Worm (Caenorhabditis elegans) whole organism, mixed stage, embryonic: ENCODE results near the gene pax-3.

Experiments used
- M03D4.4 ChIP-seq: sonication (generic microtip); optimal IDR thresholded peaks from 2 replicates; lab custom pipeline; 2017; ENCODE audit warnings: mild to moderate bottlenecking, missing genetic modification characterization, missing compliant biosample characterization
- bed-3 ChIP-seq: fragments of 200-800 bp; sonication (Bioruptor generic); optimal IDR thresholded peaks from 3 replicates; lab custom pipeline; 2018; ENCODE audit warnings: mild to moderate bottlenecking, missing genetic modification characterization, moderate library complexity, missing compliant biosample characterization
- blmp-1 ChIP-seq: fragments of 150-350 bp; optimal IDR thresholded peaks from 2 replicates; lab custom pipeline; 2014; ENCODE audit warnings: missing biosample characterization, missing genetic modification characterization
- ceh-39 ChIP-seq: fragments of 150-350 bp; optimal IDR thresholded peaks from 2 replicates; lab custom pipeline; 2014; ENCODE audit warnings: missing biosample characterization, missing genetic modification characterization
- ceh-43 ChIP-seq: fragments of 200-800 bp; sonication (Bioruptor generic); optimal IDR thresholded peaks from 2 replicates; lab custom pipeline; 2018; ENCODE audit warnings: mild to moderate bottlenecking, missing genetic modification characterization, moderate library complexity, missing compliant biosample characterization
- ceh-83 ChIP-seq: fragments of 200-800 bp; sonication (Bioruptor generic); optimal IDR thresholded peaks from 2 replicates; lab custom pipeline; 2018; ENCODE audit warnings: mild to moderate bottlenecking, missing genetic modification characterization, missing compliant biosample characterization
- ces-1 ChIP-seq: fragments of 150-350 bp; optimal IDR thresholded peaks from 2 replicates; lab custom pipeline; 2014; ENCODE audit warnings: missing biosample characterization, missing genetic modification reagents, missing genetic modification characterization
- cnd-1 ChIP-seq: fragments of 200-800 bp; sonication (Bioruptor generic); optimal IDR thresholded peaks from 2 replicates; lab custom pipeline; 2018; ENCODE audit warnings: mild to moderate bottlenecking, missing genetic modification characterization, missing compliant biosample characterization
- drap-1 ChIP-seq: fragments of 200-800 bp; sonication (Bioruptor generic); optimal IDR thresholded peaks from 3 replicates; lab custom pipeline; 2018; ENCODE audit warnings: mild to moderate bottlenecking, missing genetic modification characterization, missing compliant biosample characterization
- elt-3 ChIP-seq: fragments of 150-350 bp; optimal IDR thresholded peaks from 2 replicates; lab custom pipeline; 2014; ENCODE audit warnings: missing biosample characterization, missing genetic modification characterization
- ham-2 ChIP-seq: fragments of 200-800 bp; sonication (Bioruptor generic); optimal IDR thresholded peaks from 2 replicates; lab custom pipeline; 2018; ENCODE audit warnings: mild to moderate bottlenecking, missing genetic modification characterization, missing compliant biosample characterization
- hlh-1 ChIP-seq: fragments of 150-350 bp; optimal IDR thresholded peaks from 2 replicates; lab custom pipeline; 2014; ENCODE audit warnings: missing biosample characterization, missing genetic modification reagents, missing genetic modification characterization
- lin-13 ChIP-seq: fragments of 150-350 bp; optimal IDR thresholded peaks from 2 replicates; lab custom pipeline; 2014; ENCODE audit warnings: missing biosample characterization, missing genetic modification characterization
- lin-32 ChIP-seq: fragments of 200-800 bp; sonication (Bioruptor generic); optimal IDR thresholded peaks from 2 replicates; lab custom pipeline; 2018; ENCODE audit warnings: mild to moderate bottlenecking, missing genetic modification characterization, missing compliant biosample characterization
- mab-5 ChIP-seq: fragments of 150-350 bp; optimal IDR thresholded peaks from 2 replicates; lab custom pipeline; 2014; ENCODE audit warnings: missing biosample characterization, missing genetic modification characterization
- mep-1 ChIP-seq: fragments of 150-350 bp; optimal IDR thresholded peaks from 2 replicates; lab custom pipeline; 2017; ENCODE audit warnings: missing biosample characterization, missing genetic modification reagents, missing genetic modification characterization, inconsistent platforms
- nhr-12 ChIP-seq: fragments of 150-350 bp; optimal IDR thresholded peaks from 2 replicates; lab custom pipeline; 2014; ENCODE audit warnings: missing biosample characterization, missing genetic modification characterization
- nhr-2 ChIP-seq: fragments of 150-350 bp; optimal IDR thresholded peaks from 2 replicates; lab custom pipeline; 2014; ENCODE audit warnings: missing biosample characterization, missing genetic modification characterization
- nhr-237 ChIP-seq: fragments of 150-350 bp; optimal IDR thresholded peaks from 2 replicates; lab custom pipeline; 2014; ENCODE audit warnings: missing biosample characterization, missing genetic modification characterization
- nhr-28 ChIP-seq: fragments of 150-350 bp; optimal IDR thresholded peaks from 2 replicates; lab custom pipeline; 2014; ENCODE audit warnings: missing biosample characterization, missing genetic modification characterization
- nhr-76 ChIP-seq: sonication (generic microtip); optimal IDR thresholded peaks from 2 replicates; lab custom pipeline; 2017; ENCODE audit warnings: missing biosample characterization, missing genetic modification characterization
- pha-4 ChIP-seq: fragments of 150-350 bp; optimal IDR thresholded peaks from 2 replicates; lab custom pipeline; 2018; ENCODE audit warnings: missing biosample characterization, missing genetic modification reagents, missing genetic modification characterization
- sem-2 ChIP-seq: fragments of 200-800 bp; sonication (Bioruptor generic); optimal IDR thresholded peaks from 2 replicates; lab custom pipeline; 2018; ENCODE audit warnings: mild to moderate bottlenecking, missing genetic modification characterization, missing compliant biosample characterization
- snpc-4 ChIP-seq: fragments of 150-350 bp; optimal IDR thresholded peaks from 2 replicates; lab custom pipeline; 2014; ENCODE audit warnings: missing biosample characterization, missing genetic modification characterization
- sptf-1 ChIP-seq: sonication (generic microtip); optimal IDR thresholded peaks from 2 replicates; lab custom pipeline; 2017; ENCODE audit warnings: mild to moderate bottlenecking, missing genetic modification characterization, moderate library complexity, missing compliant biosample characterization
- tbx-8 ChIP-seq: fragments of 200-800 bp; sonication (Bioruptor generic); optimal IDR thresholded peaks from 2 replicates; lab custom pipeline; 2018; ENCODE audit warnings: mild to moderate bottlenecking, missing genetic modification characterization, moderate library complexity, missing compliant biosample characterization
- unc-120 ChIP-seq: sonication (generic microtip); optimal IDR thresholded peaks from 2 replicates; lab custom pipeline; 2017; ENCODE audit warnings: missing genetic modification characterization, missing compliant biosample characterization; ENCODE audit not compliant: poor library complexity, severe bottlenecking
- unc-39 ChIP-seq: fragments of 150-350 bp; optimal IDR thresholded peaks from 2 replicates; lab custom pipeline; 2014; ENCODE audit warnings: missing biosample characterization, missing genetic modification characterization
- zip-8 ChIP-seq: fragments of 150-350 bp; optimal IDR thresholded peaks from 2 replicates; lab custom pipeline; 2014; ENCODE audit warnings: missing biosample characterization, missing genetic modification characterization

The pax-3 gene

ce11 chrII:10105604-10106003 is 40.8 kb upstream of the pax-3 start, which contains the start of gene ZK945.4:
TSS of gene ZK945.4 (minus strand) at chrII:10105704.
- TF ChIP-seq bed-3 (GFP tag; lab: Kevin White, UChicago), result no peak
- no peak for TF ChIP-seq nhr-76 (tag; lab: Kevin White, UChicago)
- TF ChIP-seq pha-4 (tag; lab: Kevin White, UChicago), result no peak
- no peak for TF ChIP-seq zip-8 (tag; lab: Kevin White, UChicago)
- no peak for TF ChIP-seq nhr-12
- no peak for TF ChIP-seq ceh-39 (tag; lab: Kevin White, UChicago)
- no peak for TF ChIP-seq cnd-1 (tag; lab: Kevin White, UChicago)
- TF ChIP-seq nhr-237 (tag; lab: Kevin White, UChicago), result no peak
- TF ChIP-seq nhr-2 (tag; lab: Kevin White, UChicago), result no peak
- no peak for TF ChIP-seq lin-13 (tag; lab: Kevin White, UChicago)
- TF ChIP-seq blmp-1 (tag; lab: Kevin White, UChicago), result no peak
- no peak for TF ChIP-seq ceh-43
- no peak for TF ChIP-seq mab-5 (tag; lab: Kevin White, UChicago)
- TF ChIP-seq ceh-83 (GFP tag; lab: Kevin White, UChicago), result no peak
- no peak for TF ChIP-seq snpc-4 (tag; lab: Kevin White, UChicago)
- no peak for TF ChIP-seq unc-120 (tag; lab: Kevin White, UChicago)
- no peak for TF ChIP-seq hlh-1 (tag; lab: Kevin White, UChicago)

- TF ChIP-seq drap-1 (GFP tag; lab: Kevin White, UChicago) (no peak), mep-1 (tag; lab: Kevin White, UChicago) (no peak), elt-3 (tag; lab: Kevin White, UChicago) (no peak), tbx-8 (GFP tag; lab: Kevin White, UChicago) (no peak), ceh-83 (GFP tag; lab: Kevin White, UChicago) (no peak), ceh-43 (no peak), lin-13 (tag; lab: Kevin White, UChicago) (no peak), nhr-237 (tag; lab: Kevin White, UChicago) (no peak), zip-8 (tag; lab: Kevin White, UChicago) (no peak), blmp-1 (tag; lab: Kevin White, UChicago) (no peak), sptf-1 (tag; lab: Kevin White, UChicago) (no peak), ceh-39 (tag; lab: Kevin White, UChicago) (no peak), M03D4.4 (tag; lab: Kevin White, UChicago) (no peak), nhr-28 (tag; lab: Kevin White, UChicago) (no peak), nhr-12 (no peak), unc-39 (tag; lab: Kevin White, UChicago) (no peak), sem-2 (GFP tag; lab: Kevin White, UChicago) (no peak)
Measured at ce11 chrII:10106870-10107269, 39.5 kb upstream of the pax-3 start, which contains the start of gene ZK945.6. TSS of gene ZK945.6 (minus strand) at chrII:10106970.

DNA sequence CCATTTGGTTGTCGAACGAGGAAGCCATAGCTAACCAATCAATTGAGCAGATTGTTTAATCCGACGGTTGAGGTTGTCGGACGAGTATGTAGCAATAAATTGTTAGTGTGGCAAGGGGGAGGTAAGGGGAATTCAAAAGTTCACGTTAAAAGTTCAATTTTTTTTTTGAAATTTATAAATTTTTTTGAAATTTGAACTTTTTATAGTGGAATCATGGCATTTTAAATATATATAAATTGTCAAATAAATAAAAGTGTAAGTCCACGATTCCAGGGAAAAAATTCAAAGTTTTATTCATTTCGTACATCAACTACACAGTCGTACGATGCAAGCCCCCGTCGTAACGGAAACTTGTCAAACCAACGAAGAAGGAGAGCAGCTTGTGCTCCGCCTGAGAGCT is 38.0 kb upstream of the pax-3 start, which contains the start of the genes ZK945.7 and ZK945.8:
Gene ZK945.7, minus strand, starts transcription at position 101 of the 400 bp plus-strand sequence.
Gene ZK945.8, plus strand, starts transcription at position 275 of the 400 bp plus-strand sequence.
- no peak for TF ChIP-seq drap-1 (GFP tag; lab: Kevin White, UChicago)
- TF ChIP-seq nhr-28 (tag; lab: Kevin White, UChicago), result no peak
- TF ChIP-seq pha-4 (tag; lab: Kevin White, UChicago), result no peak
- no peak for TF ChIP-seq ces-1 (GFP tag; lab: Kevin White, UChicago)
- TF ChIP-seq mep-1 (tag; lab: Kevin White, UChicago), result no peak
- TF ChIP-seq ham-2 (GFP tag; lab: Kevin White, UChicago), result no peak
- no peak for TF ChIP-seq M03D4.4 (tag; lab: Kevin White, UChicago)
- TF ChIP-seq ceh-83 (GFP tag; lab: Kevin White, UChicago), result no peak
- no peak for TF ChIP-seq hlh-1 (tag; lab: Kevin White, UChicago)
- no peak for TF ChIP-seq lin-32 (GFP tag; lab: Kevin White, UChicago)
- TF ChIP-seq unc-120 (tag; lab: Kevin White, UChicago), result no peak

DNA sequence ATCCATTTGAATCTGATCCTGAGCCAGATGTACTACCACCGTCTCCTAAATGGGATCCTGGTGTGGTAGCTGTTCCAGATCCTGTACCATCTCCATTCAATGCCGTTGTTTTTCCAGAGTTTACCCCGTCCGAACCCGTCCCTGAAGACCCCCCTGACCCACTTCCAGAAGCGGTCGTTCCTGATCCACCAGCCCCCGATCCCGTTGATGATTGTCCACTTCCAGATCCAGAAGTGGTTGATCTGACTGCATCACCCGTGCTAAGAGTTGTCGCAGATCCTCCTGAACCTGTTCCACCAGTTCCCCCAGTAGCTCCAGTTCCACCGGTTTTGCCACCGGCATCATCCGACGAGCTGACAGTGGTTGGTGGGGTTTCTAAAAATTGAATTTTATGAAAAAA is 29.7 kb upstream of the pax-3 start:
- TF ChIP-seq unc-39 (tag; lab: Kevin White, UChicago) (no peak), nhr-76 (tag; lab: Kevin White, UChicago) (no peak), ceh-83 (GFP tag; lab: Kevin White, UChicago) (no peak), lin-32 (GFP tag; lab: Kevin White, UChicago) (no peak), nhr-237 (tag; lab: Kevin White, UChicago) (no peak), mab-5 (tag; lab: Kevin White, UChicago) (no peak), snpc-4 (tag; lab: Kevin White, UChicago) (no peak), hlh-1 (tag; lab: Kevin White, UChicago) (no peak), nhr-2 (tag; lab: Kevin White, UChicago) (no peak), nhr-12 (no peak), tbx-8 (GFP tag; lab: Kevin White, UChicago) (no peak), elt-3 (tag; lab: Kevin White, UChicago) (no peak)
